Worm (Caenorhabditis elegans) whole organism, L4/young adult: ENCODE data around the gene twk-7.

Experiments used
- W03F9.2 ChIP-seq: fragments of 150-350 bp; optimal IDR thresholded peaks from 2 replicates; lab custom pipeline; 2014; ENCODE audit warnings: missing biosample characterization, missing genetic modification characterization
- dao-5 ChIP-seq: sonication (generic microtip); optimal IDR thresholded peaks from 2 replicates; lab custom pipeline; 2016; ENCODE audit warnings: missing genotype, missing genetic modification characterization, moderate library complexity, missing compliant biosample characterization
- him-1 ChIP-seq: sonication (generic microtip); optimal IDR thresholded peaks from 2 replicates; lab custom pipeline; 2016; ENCODE audit warnings: missing genotype, missing genetic modification reagents, missing genetic modification characterization, missing compliant biosample characterization

DNA sequence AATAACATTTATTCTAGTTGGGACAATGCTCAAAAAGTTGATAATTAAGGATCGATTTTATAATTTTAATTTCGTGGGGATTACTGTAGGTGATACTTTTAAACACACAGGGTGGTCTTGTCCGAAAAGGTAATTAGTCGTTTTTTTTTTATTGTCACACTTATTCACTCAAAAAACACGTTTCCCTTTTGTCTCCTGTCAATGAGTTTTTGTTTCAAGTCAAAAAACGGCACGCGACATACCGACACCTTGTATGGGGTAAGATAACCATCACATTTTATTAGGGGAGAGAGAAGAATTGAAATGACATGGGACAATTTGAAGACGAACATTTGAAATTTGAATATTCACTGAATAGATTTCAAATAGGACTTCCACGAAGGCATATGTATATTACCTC, 18.4 kb downstream of the twk-7 start:
- TF ChIP-seq W03F9.2 (tag; lab: Kevin White, UChicago), result no peak
- no peak for TF ChIP-seq him-1 (tag; lab: Kevin White, UChicago)
- TF ChIP-seq dao-5, result no peak
